Worm (Caenorhabditis elegans) whole organism, L4/young adult: ENCODE results near the gene gbb-2.

Experiments used
- W03F9.2 ChIP-seq: fragments of 150-350 bp; optimal IDR thresholded peaks from 2 replicates; lab custom pipeline; 2014; ENCODE audit warnings: missing biosample characterization, missing genetic modification characterization
- dao-5 ChIP-seq: sonication (generic microtip); optimal IDR thresholded peaks from 2 replicates; lab custom pipeline; 2016; ENCODE audit warnings: missing genotype, missing genetic modification characterization, moderate library complexity, missing compliant biosample characterization
- him-1 ChIP-seq: sonication (generic microtip); optimal IDR thresholded peaks from 2 replicates; lab custom pipeline; 2016; ENCODE audit warnings: missing genotype, missing genetic modification reagents, missing genetic modification characterization, missing compliant biosample characterization

ce11 chrIV:4523461-4523860 is 16.9 kb upstream of the gbb-2 start:
- TF ChIP-seq him-1 (tag; lab: Kevin White, UChicago): no peak
- TF ChIP-seq dao-5 (tag; lab: Kevin White, UChicago): no peak
- no peak for TF ChIP-seq W03F9.2 (tag; lab: Kevin White, UChicago)
